Fruit fly (Drosophila melanogaster) whole organism, prepupa: ENCODE results near the gene Acbp1.

Experiments used
- CG11762 ChIP-seq: fragments of 200-800 bp; sonication (Bioruptor generic); optimal IDR thresholded peaks from 3 replicates; lab custom pipeline; 2016; ENCODE audit warnings: missing biosample characterization, missing genetic modification characterization; ENCODE audit not compliant: insufficient read depth
- CG6854 ChIP-seq: fragments of 200-800 bp; sonication (Bioruptor generic); optimal IDR thresholded peaks from 2 replicates; lab custom pipeline; 2017; ENCODE audit warnings: missing biosample characterization, mild to moderate bottlenecking, missing genetic modification characterization
- CG7368 ChIP-seq: fragments of 200-800 bp; sonication (Bioruptor generic); optimal IDR thresholded peaks from 3 replicates; lab custom pipeline; 2016; ENCODE audit warnings: missing biosample characterization, missing genetic modification characterization
- CG8119 ChIP-seq: fragments of 200-800 bp; sonication (Bioruptor generic); IDR thresholded peaks from 3 replicates; pipeline ENCODE4 v1.3.6; 2022; ENCODE audit warnings: missing biosample characterization, missing genetic modification characterization
- CG8319 ChIP-seq: fragments of 200-800 bp; sonication (Bioruptor generic); optimal IDR thresholded peaks from 3 replicates; lab custom pipeline; 2016; ENCODE audit warnings: missing biosample characterization, missing genetic modification characterization
- CG9139 ChIP-seq: fragments of 200-800 bp; sonication (Bioruptor generic); optimal IDR thresholded peaks from 3 replicates; lab custom pipeline; 2017; ENCODE audit warnings: missing biosample characterization, mild to moderate bottlenecking, missing genetic modification characterization
- Lpt ChIP-seq: fragments of 200-800 bp; sonication (Bioruptor generic); optimal IDR thresholded peaks from 3 replicates; lab custom pipeline; 2016; ENCODE audit warnings: missing biosample characterization, missing genetic modification characterization
- achi ChIP-seq: fragments of 200-800 bp; sonication (Bioruptor generic); optimal IDR thresholded peaks from 3 replicates; lab custom pipeline; 2016; ENCODE audit warnings: missing biosample characterization, missing genetic modification characterization
- acj6 ChIP-seq: fragments of 200-800 bp; sonication (Bioruptor generic); optimal IDR thresholded peaks from 3 replicates; lab custom pipeline; 2016; ENCODE audit warnings: missing biosample characterization, missing genetic modification characterization
- eg ChIP-seq: fragments of 200-800 bp; sonication (Bioruptor generic); IDR thresholded peaks from 3 replicates; pipeline ENCODE4 v1.3.6; 2022; ENCODE audit warnings: missing biosample characterization, missing genetic modification characterization
- fd85E ChIP-seq: fragments of 200-800 bp; sonication (Bioruptor generic); optimal IDR thresholded peaks from 3 replicates; lab custom pipeline; 2016; ENCODE audit warnings: missing biosample characterization, missing genetic modification characterization
- pdm3 ChIP-seq: fragments of 200-800 bp; sonication (Bioruptor generic); optimal IDR thresholded peaks from 3 replicates; lab custom pipeline; 2016; ENCODE audit warnings: missing biosample characterization, missing genetic modification characterization

dm6 chr2L:8171544-8171943, 9.3 kb upstream of the Acbp1 start:
- TF ChIP-seq CG11762 (GFP tag; lab: Kevin White, UChicago) (no peak), Lpt (GFP tag; lab: Kevin White, UChicago) (no peak), CG6854 (GFP tag; lab: Kevin White, UChicago) (no peak), fd85E (no peak), CG9139 (GFP tag; lab: Kevin White, UChicago) (no peak), CG8319 (no peak), pdm3 (GFP tag; lab: Kevin White, UChicago) (no peak), eg (no peak), CG7368 (GFP tag; lab: Kevin White, UChicago) (no peak), CG8119 (GFP tag; lab: Robert Waterston, UW) (no peak), achi (GFP tag; lab: Kevin White, UChicago) (no peak), acj6 (GFP tag; lab: Kevin White, UChicago) (no peak)
